Worm (Caenorhabditis elegans) whole organism, L3 larva: ENCODE results near the gene F47G9.4.

ENCODE experiments used
- ama-1 ChIP-seq: fragments of 150-350 bp; optimal IDR thresholded peaks from 2 replicates; lab custom pipeline; 2018
- ceh-28 ChIP-seq: fragments of 150-350 bp; optimal IDR thresholded peaks from 2 replicates; lab custom pipeline; 2014; ENCODE audit warnings: missing biosample characterization, missing genetic modification reagents, missing genetic modification characterization
- jun-1 ChIP-seq: fragments of 150-350 bp; optimal IDR thresholded peaks from 2 replicates; lab custom pipeline; 2014; ENCODE audit warnings: missing biosample characterization, missing genetic modification reagents, missing genetic modification characterization
- nhr-11 ChIP-seq: fragments of 150-350 bp; optimal IDR thresholded peaks from 2 replicates; lab custom pipeline; 2014; ENCODE audit warnings: missing biosample characterization, missing genetic modification characterization
- pha-4 ChIP-seq: fragments of 150-350 bp; optimal IDR thresholded peaks from 2 replicates; lab custom pipeline; 2014; ENCODE audit warnings: missing biosample characterization, missing genetic modification reagents, missing genetic modification characterization
- sea-2 ChIP-seq: fragments of 150-350 bp; sonication (generic microtip); optimal IDR thresholded peaks from 4 replicates; lab custom pipeline; 2014; ENCODE audit warnings: missing biosample characterization, missing genetic modification reagents, missing genetic modification characterization
- unc-62 ChIP-seq: fragments of 150-350 bp; sonication (generic microtip); optimal IDR thresholded peaks from 4 replicates; lab custom pipeline; 2014; ENCODE audit warnings: missing biosample characterization, missing genetic modification reagents, missing genetic modification characterization

DNA sequence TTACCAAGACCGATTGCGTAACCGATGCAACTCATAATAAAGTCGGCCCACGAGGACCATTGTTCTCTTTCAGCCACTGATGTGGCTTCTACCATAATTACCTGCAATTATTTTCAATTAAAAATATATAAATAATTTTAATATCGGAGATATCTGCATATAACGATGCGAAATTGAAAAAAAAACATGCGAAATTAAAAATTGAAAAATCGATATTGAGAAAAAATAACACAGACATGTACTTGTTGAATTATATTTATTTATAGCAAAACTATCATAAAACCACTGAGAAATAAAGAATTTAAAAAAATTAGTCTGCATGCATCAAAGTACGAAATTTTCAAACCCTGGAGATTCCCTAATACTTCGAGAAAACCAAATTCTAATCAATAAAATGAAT is 13.3 kb downstream of the F47G9.4 start, which contains the start of gene snf-11:
- TF ChIP-seq jun-1 (tag; lab: Kevin White, UChicago) (no peak), nhr-11 (tag; lab: Kevin White, UChicago) (no peak), ama-1 (lab: Kevin White, UChicago) (no peak), sea-2 (GFP tag; lab: Kevin White, UChicago) (no peak), pha-4 (no peak), unc-62 (GFP tag; lab: Kevin White, UChicago) (no peak), ceh-28 (tag; lab: Kevin White, UChicago) (no peak)
